Fruit fly (Drosophila melanogaster) whole organism, adult: ENCODE data around the gene Idh.

Source experiments
- CG11617 ChIP-seq: fragments of 200-800 bp; sonication (Bioruptor generic); optimal IDR thresholded peaks from 2 replicates; lab custom pipeline; 2017; ENCODE audit warnings: mild to moderate bottlenecking, missing biosample characterization, missing genetic modification reagents, missing genetic modification characterization
- CG12768 ChIP-seq: fragments of 200-800 bp; sonication (Bioruptor generic); optimal IDR thresholded peaks from 2 replicates; lab custom pipeline; 2017; ENCODE audit warnings: missing biosample characterization, missing genetic modification characterization, mild to moderate bottlenecking, moderate library complexity, missing genetic modification reagents
- CG14711 ChIP-seq: fragments of 200-800 bp; sonication (Bioruptor generic); optimal IDR thresholded peaks from 2 replicates; lab custom pipeline; 2018; ENCODE audit warnings: missing biosample characterization, mild to moderate bottlenecking, missing genetic modification characterization, moderate library complexity
- CG1620 ChIP-seq: fragments of 200-800 bp; sonication (Bioruptor generic); optimal IDR thresholded peaks from 2 replicates; lab custom pipeline; 2016; ENCODE audit warnings: missing biosample characterization, missing genetic modification characterization
- CG33017 ChIP-seq: fragments of 200-800 bp; sonication (Bioruptor generic); optimal IDR thresholded peaks from 2 replicates; lab custom pipeline; 2018; ENCODE audit warnings: missing biosample characterization, mild to moderate bottlenecking, missing genetic modification characterization, moderate library complexity
- CG5204 ChIP-seq: fragments of 200-800 bp; sonication (Bioruptor generic); optimal IDR thresholded peaks from 2 replicates; lab custom pipeline; 2016; ENCODE audit warnings: missing biosample characterization, missing genetic modification characterization
- CG7045 ChIP-seq: fragments of 200-800 bp; sonication (Bioruptor generic); optimal IDR thresholded peaks from 2 replicates; lab custom pipeline; 2017; ENCODE audit warnings: missing biosample characterization, mild to moderate bottlenecking, missing genetic modification characterization
- CG7101 ChIP-seq: fragments of 200-800 bp; sonication (Bioruptor generic); optimal IDR thresholded peaks from 2 replicates; lab custom pipeline; 2018; ENCODE audit warnings: missing biosample characterization, mild to moderate bottlenecking, missing genetic modification characterization, moderate library complexity
- Clk ChIP-seq: fragments of 200-800 bp; sonication (Bioruptor generic); optimal IDR thresholded peaks from 2 replicates; lab custom pipeline; 2017; ENCODE audit warnings: missing biosample characterization, missing genetic modification characterization
- Crg-1 ChIP-seq: fragments of 200-800 bp; sonication (Bioruptor generic); optimal IDR thresholded peaks from 2 replicates; lab custom pipeline; 2016; ENCODE audit warnings: missing biosample characterization, missing genetic modification characterization
- Hr96 ChIP-seq: fragments of 200-800 bp; sonication (Bioruptor generic); optimal IDR thresholded peaks from 2 replicates; lab custom pipeline; 2016; ENCODE audit warnings: missing biosample characterization, missing genetic modification characterization
- Mnt ChIP-seq: fragments of 200-800 bp; sonication (Bioruptor generic); optimal IDR thresholded peaks from 2 replicates; lab custom pipeline; 2016; ENCODE audit warnings: missing biosample characterization, mild to moderate bottlenecking, missing genetic modification characterization
- bab1 ChIP-seq: fragments of 200-800 bp; sonication (Bioruptor generic); optimal IDR thresholded peaks from 3 replicates; lab custom pipeline; 2019; ENCODE audit warnings: missing biosample characterization, mild to moderate bottlenecking, missing genetic modification characterization, moderate library complexity
- cic ChIP-seq: fragments of 200-800 bp; sonication (Bioruptor generic); optimal IDR thresholded peaks from 2 replicates; lab custom pipeline; 2017; ENCODE audit warnings: missing biosample characterization, mild to moderate bottlenecking, missing genetic modification characterization, moderate library complexity
- cnc ChIP-seq, 2 experiments: fragments of >200 bp; optimal IDR thresholded peaks; 2 replicates each; lab custom pipeline; 2017
- kay ChIP-seq: fragments of 200-800 bp; sonication (Bioruptor generic); peaks from one replicate; lab custom pipeline; 2016; ENCODE audit warnings: missing biosample characterization, missing genetic modification characterization, borderline replicate concordance
- ovo ChIP-seq: fragments of 200-800 bp; sonication (Bioruptor generic); optimal IDR thresholded peaks from 2 replicates; lab custom pipeline; 2016; ENCODE audit warnings: missing biosample characterization, missing genetic modification characterization
- pad ChIP-seq: fragments of 200-800 bp; sonication (Bioruptor generic); optimal IDR thresholded peaks from 3 replicates; lab custom pipeline; 2017; ENCODE audit warnings: missing biosample characterization, missing genetic modification characterization, mild to moderate bottlenecking, moderate library complexity, missing genetic modification reagents
- tj ChIP-seq: fragments of 200-800 bp; sonication (Bioruptor generic); optimal IDR thresholded peaks from 3 replicates; lab custom pipeline; 2017; ENCODE audit warnings: missing biosample characterization, mild to moderate bottlenecking, missing genetic modification characterization, moderate library complexity
- toe ChIP-seq: fragments of 200-800 bp; sonication (Bioruptor generic); optimal IDR thresholded peaks from 2 replicates; lab custom pipeline; 2016; ENCODE audit warnings: missing biosample characterization, missing genetic modification characterization

Gene Idh

dm6 chr3L:8394132-8394531 is 33.4 kb upstream of the Idh start:
- TF ChIP-seq Clk: no peak

dm6 chr3L:8393549-8393948 is 32.8 kb upstream of the Idh start, which contains the start of gene Jon66Cii:
Gene Jon66Cii (minus strand): TSS chr3L:8393649.
- TF ChIP-seq cic (GFP tag; lab: Kevin White, UChicago) (no peak), Hr96 (GFP tag; lab: Kevin White, UChicago) (no peak), kay (GFP tag; lab: Kevin White, UChicago) (no peak), CG33017 (no peak)

- TF ChIP-seq toe (no peak), CG7045 (no peak), ovo (GFP tag; lab: Kevin White, UChicago) (no peak), Mnt (GFP tag; lab: Kevin White, UChicago) (no peak), kay (GFP tag; lab: Kevin White, UChicago) (no peak), CG14711 (no peak), CG5204 (GFP tag; lab: Kevin White, UChicago) (no peak), cnc (optimal IDR thresholded peaks at IDR 0.05; lab: Kevin White, UChicago) (no peak), Hr96 (GFP tag; lab: Kevin White, UChicago) (no peak), cic (GFP tag; lab: Kevin White, UChicago) (no peak), tj (GFP tag; lab: Kevin White, UChicago) (no peak), CG1620 (GFP tag; lab: Kevin White, UChicago) (no peak), CG7101 (no peak)
Observed at dm6 chr3L:8391240-8391639, 30.5 kb upstream of the Idh start, which contains the start of gene Jon66Ci. Gene Jon66Ci (plus strand): TSS chr3L:8391540.

DNA sequence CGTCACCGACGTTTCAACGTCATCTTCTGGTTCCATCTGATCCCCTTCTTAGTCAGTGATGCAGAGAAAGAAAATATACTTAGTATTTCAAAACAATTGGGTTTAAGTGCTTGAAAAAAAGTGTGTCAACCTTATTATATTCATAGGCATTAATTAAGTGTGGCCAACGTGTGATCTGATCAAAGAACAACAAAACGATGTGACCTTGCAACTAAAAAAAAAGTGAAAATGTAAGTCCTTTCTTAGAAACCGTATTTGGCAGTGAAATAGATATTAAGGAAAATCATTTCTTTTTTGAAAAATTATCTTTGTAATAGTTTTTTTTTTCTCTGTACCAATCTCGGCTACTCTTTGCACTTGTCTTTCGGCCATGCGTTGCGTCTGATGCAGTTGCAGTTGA is 24.3 kb upstream of the Idh start:
- no peak for TF ChIP-seq Mnt (GFP tag; lab: Kevin White, UChicago)
- no peak for TF ChIP-seq CG14711
- TF ChIP-seq tj (GFP tag; lab: Kevin White, UChicago): no peak
- no peak for TF ChIP-seq bab1 (GFP tag; lab: Kevin White, UChicago)
- no peak for TF ChIP-seq Crg-1 (GFP tag; lab: Kevin White, UChicago)

dm6 chr3L:8383968-8384367 is 23.3 kb upstream of the Idh start:
- TF ChIP-seq cnc (optimal IDR thresholded peaks at IDR 0.05; lab: Kevin White, UChicago) (no peak), Mnt (GFP tag; lab: Kevin White, UChicago) (no peak), CG12768 (GFP tag; lab: Kevin White, UChicago) (no peak), bab1 (GFP tag; lab: Kevin White, UChicago) (no peak), CG33017 (no peak), pad (GFP tag; lab: Kevin White, UChicago) (no peak), ovo (GFP tag; lab: Kevin White, UChicago) (no peak), tj (GFP tag; lab: Kevin White, UChicago) (no peak), toe (no peak), kay (GFP tag; lab: Kevin White, UChicago) (no peak), CG7101 (no peak), CG14711 (no peak)

DNA sequence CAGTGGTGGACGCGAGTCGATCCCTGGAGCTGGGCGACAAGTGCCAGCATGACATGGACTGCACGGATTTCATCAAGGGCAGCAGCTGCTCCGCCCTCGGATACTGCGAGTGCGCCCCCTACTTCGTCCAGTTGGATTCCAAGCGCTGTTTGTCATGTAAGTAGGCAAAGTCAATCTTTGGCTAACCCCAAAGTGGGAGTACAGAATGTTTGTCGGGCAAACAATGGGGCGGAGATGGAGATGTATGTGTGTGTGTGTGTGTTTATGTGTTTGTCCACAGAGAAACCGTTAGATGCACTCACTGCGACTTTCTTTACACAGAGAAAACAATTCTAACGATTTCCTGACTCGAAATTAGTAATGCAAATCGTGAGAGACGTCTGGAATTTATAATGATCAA is 18.5 kb upstream of the Idh start:
- TF ChIP-seq Hr96 (GFP tag; lab: Kevin White, UChicago): no peak
- TF ChIP-seq Mnt (GFP tag; lab: Kevin White, UChicago): no peak
- TF ChIP-seq CG7045: no peak
- no peak for TF ChIP-seq pad (GFP tag; lab: Kevin White, UChicago)
- TF ChIP-seq CG14711: no peak
- no peak for TF ChIP-seq tj (GFP tag; lab: Kevin White, UChicago)
- no peak for TF ChIP-seq cic (GFP tag; lab: Kevin White, UChicago)
- no peak for TF ChIP-seq Crg-1 (GFP tag; lab: Kevin White, UChicago)
- no peak for TF ChIP-seq CG7101
- TF ChIP-seq CG11617: no peak

dm6 chr3L:8374107-8374506 is 13.4 kb upstream of the Idh start:
- TF ChIP-seq CG7045 (no peak), Crg-1 (GFP tag; lab: Kevin White, UChicago) (no peak), CG5204 (GFP tag; lab: Kevin White, UChicago) (no peak), ovo (GFP tag; lab: Kevin White, UChicago) (no peak), bab1 (GFP tag; lab: Kevin White, UChicago) (no peak)

DNA sequence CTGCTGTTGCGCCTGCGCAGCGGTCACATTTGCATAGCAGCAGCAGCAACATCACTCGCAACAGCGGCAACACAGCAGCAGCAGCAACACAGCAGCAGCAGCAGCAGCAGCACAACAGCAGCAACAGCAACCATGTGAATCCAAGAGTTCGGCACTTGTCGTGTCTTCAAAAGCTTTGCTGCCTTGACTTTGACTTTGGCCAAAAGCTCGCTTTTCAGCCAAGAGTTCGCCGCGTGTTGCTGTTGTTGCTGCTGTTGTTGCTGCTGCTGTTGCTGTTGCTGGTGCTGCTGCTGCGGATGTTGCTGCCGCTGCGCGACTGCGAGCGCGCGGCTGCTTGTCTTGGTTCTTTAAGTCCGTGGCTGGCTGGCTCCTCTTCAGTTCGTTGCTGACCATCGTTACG is 11.3 kb upstream of the Idh start, which contains the start of gene ImpE1:
Gene ImpE1 (plus strand): TSS at position 371 of the 400 bp plus-strand sequence.
- TF ChIP-seq bab1 (GFP tag; lab: Kevin White, UChicago): no peak
- no peak for TF ChIP-seq ovo (GFP tag; lab: Kevin White, UChicago)
- TF ChIP-seq CG1620 (GFP tag; lab: Kevin White, UChicago): no peak
